Worm (Caenorhabditis elegans): Measurements from ENCODE around the gene ZC416.2.
A peak's percentile ranks its signal among the peaks of the same experiment; 100 is the strongest.

Gene ZC416.2

DNA sequence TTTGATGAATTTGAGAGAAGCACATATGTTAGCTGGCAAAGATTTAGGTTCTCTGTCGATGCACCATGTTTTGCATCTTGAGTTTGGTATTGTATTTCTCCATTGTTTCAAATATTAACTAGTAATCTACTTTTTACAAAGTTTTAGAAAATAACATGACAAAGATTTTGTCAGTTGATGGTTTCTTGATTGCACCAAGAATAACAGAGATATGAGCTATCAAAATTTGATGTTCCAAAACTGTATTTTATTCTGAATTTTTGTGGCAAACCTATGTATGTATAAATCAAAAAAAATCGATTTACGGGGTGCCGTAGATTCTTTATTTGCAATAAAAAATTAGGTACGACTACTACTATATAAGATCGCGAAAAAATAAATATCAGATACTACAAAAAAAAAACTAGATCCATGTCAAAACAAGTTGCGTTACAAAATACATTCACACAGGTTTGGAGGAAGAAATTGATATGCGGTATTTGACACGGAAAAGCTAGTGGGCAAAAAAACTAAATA is 11.5 kb downstream of the ZC416.2 start (continued):
- TF ChIP-seq ZK337.2 (GFP tag; IDR thresholded peaks at IDR 0.05), result no peak
- TF ChIP-seq F37D6.2 (tag; optimal IDR thresholded peaks at IDR 0.05), result no peak
- TF ChIP-seq dve-1 (tag; optimal IDR thresholded peaks at IDR 0.05; ENCODE audit: insufficient read depth), result no peak
- TF ChIP-seq rbr-2 (tag; optimal IDR thresholded peaks at IDR 0.05), result no peak
- TF ChIP-seq egl-43 (GFP tag; IDR thresholded peaks at IDR 0.05), result no peak
- TF ChIP-seq aha-1 (tag), result peak; percentile 85
- no peak for TF ChIP-seq Y75B8A.6 (GFP tag; IDR thresholded peaks at IDR 0.05)
- peak in 1 of 2 experiments; percentile 52 for TF ChIP-seq lsy-2 (tag; optimal IDR thresholded peaks at IDR 0.05)
- TF ChIP-seq madf-9 (GFP tag; conservative IDR thresholded peaks at IDR 0.05), result no peak
- no peak for TF ChIP-seq aly-2 (tag; optimal IDR thresholded peaks at IDR 0.05)
- TF ChIP-seq lin-13 (GFP tag; optimal IDR thresholded peaks at IDR 0.05), result no peak
- TF ChIP-seq nhr-237 (tag; optimal IDR thresholded peaks at IDR 0.05), result no peak
- TF ChIP-seq vab-7 (GFP tag; IDR thresholded peaks at IDR 0.05), result no peak
- TF ChIP-seq ama-1 (optimal IDR thresholded peaks at IDR 0.05), result no peak
- no peak for TF ChIP-seq snpc-4 (tag; optimal IDR thresholded peaks at IDR 0.05)
- no peak for TF ChIP-seq Y105C5A.15 (GFP tag; IDR thresholded peaks at IDR 0.05)
- TF ChIP-seq lin-1 (GFP tag; IDR thresholded peaks at IDR 0.05), result no peak
- no peak for TF ChIP-seq pqm-1 (tag; optimal IDR thresholded peaks at IDR 0.05)
- no peak for TF ChIP-seq dmd-8 (GFP tag; IDR thresholded peaks at IDR 0.05)
- TF ChIP-seq zag-1 (tag; optimal IDR thresholded peaks at IDR 0.05), result no peak
- TF ChIP-seq T20F7.1 (GFP tag; optimal IDR thresholded peaks at IDR 0.05), result peak; percentile 50
- no peak for TF ChIP-seq lin-15B (tag; optimal IDR thresholded peaks at IDR 0.05)
- no peak for TF ChIP-seq unc-62 (GFP tag; optimal IDR thresholded peaks at IDR 0.05 in 1 of 2)
- TF ChIP-seq unc-62 (tag; optimal IDR thresholded peaks at IDR 0.05), result no peak
- TF ChIP-seq tra-1 (GFP tag; IDR thresholded peaks at IDR 0.05), result 0 out of 2 replicates have a peak, but pooled peaks have one; percentile 6
- no peak for TF ChIP-seq ceh-44 (GFP tag; IDR thresholded peaks at IDR 0.05)
- TF ChIP-seq daf-12 (tag; optimal IDR thresholded peaks at IDR 0.05), result no peak
- TF ChIP-seq mdl-1 (tag; optimal IDR thresholded peaks at IDR 0.05), result no peak
- TF ChIP-seq ztf-11 (tag; optimal IDR thresholded peaks at IDR 0.05), result no peak
- TF ChIP-seq mxl-3 (GFP tag; optimal IDR thresholded peaks at IDR 0.05), result no peak
- TF ChIP-seq unc-130 (GFP tag; optimal IDR thresholded peaks at IDR 0.05), result no peak

DNA sequence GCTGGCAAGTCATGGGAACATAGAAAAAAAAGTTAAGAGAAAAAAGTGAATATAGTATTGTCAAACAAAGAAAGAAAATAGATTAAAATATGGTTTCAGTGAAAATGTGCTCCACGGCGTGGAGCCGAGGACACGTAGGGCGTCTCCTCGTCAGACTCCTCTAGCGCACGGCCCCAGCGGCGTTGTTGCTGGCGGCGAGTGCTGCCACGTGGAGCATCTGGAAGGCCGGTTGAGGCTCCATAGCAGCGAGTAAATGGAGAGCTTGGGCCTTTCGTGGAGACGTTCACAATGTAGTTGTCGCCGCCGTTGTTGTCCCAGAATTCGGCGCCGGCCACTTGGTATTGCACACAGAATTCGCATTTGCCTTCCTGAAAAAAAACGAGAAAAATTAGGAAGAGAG is 12.1 kb downstream of the ZC416.2 start:
- TF ChIP-seq tra-1 (GFP tag; IDR thresholded peaks at IDR 0.05), result no peak
- no peak for TF ChIP-seq unc-62 (GFP tag; optimal IDR thresholded peaks at IDR 0.05 in 1 of 2)
- TF ChIP-seq unc-62 (tag; optimal IDR thresholded peaks at IDR 0.05), result no peak
- TF ChIP-seq ztf-7 (tag; optimal IDR thresholded peaks at IDR 0.05), result no peak
- TF ChIP-seq spr-1 (tag; optimal IDR thresholded peaks at IDR 0.05), result no peak
- no peak for TF ChIP-seq nhr-76 (tag; optimal IDR thresholded peaks at IDR 0.05)
- TF ChIP-seq mes-2 (tag; optimal IDR thresholded peaks at IDR 0.05; ENCODE audit: poor library complexity, severe bottlenecking), result no peak
- TF ChIP-seq set-16 (GFP tag; IDR thresholded peaks at IDR 0.05), result peak; percentile 89
- peak; percentile 37; the same call in 1 of the 2 replicates for TF ChIP-seq hmg-1.1 (GFP tag; IDR thresholded peaks at IDR 0.05)
- no peak for TF ChIP-seq lin-13 (GFP tag; optimal IDR thresholded peaks at IDR 0.05)
- TF ChIP-seq nhr-41 (GFP tag; IDR thresholded peaks at IDR 0.05), result no peak
- no peak for TF ChIP-seq lin-1 (GFP tag; IDR thresholded peaks at IDR 0.05)
- 0 out of 2 replicates have a peak, but pooled peaks have one; percentile 44 for TF ChIP-seq snpc-1.2 (GFP tag; IDR thresholded peaks at IDR 0.05)
- no peak for TF ChIP-seq pha-4 (GFP tag; IDR thresholded peaks at IDR 0.05)
- TF ChIP-seq pha-4 (tag; optimal IDR thresholded peaks at IDR 0.05), result no peak
- TF ChIP-seq nhr-28 (tag; optimal IDR thresholded peaks at IDR 0.05), result no peak

Data from whole organism, L4 larva.